Worm (Caenorhabditis elegans) whole organism, L4 larva: ENCODE measurements around the gene C04E12.4.
"Not testable (repeated sequence)": the region's sequence is repeated elsewhere in the genome, so short reads cannot be mapped to it uniquely, and the experiment has no call there.

Experiments used
- D1046.2 ChIP-seq: fragments of 200-800 bp; sonication (Bioruptor generic); IDR thresholded peaks from 2 replicates; pipeline ENCODE4 v1.3.6; 2022; ENCODE audit warnings: missing genetic modification characterization, missing compliant biosample characterization
- F44E2.7 ChIP-seq: fragments of 200-800 bp; sonication (Bioruptor generic); IDR thresholded peaks from 2 replicates; pipeline ENCODE4 v2.1.2; 2022; ENCODE audit warnings: missing genetic modification characterization, missing compliant biosample characterization
- F49E8.2 ChIP-seq: sonication (generic microtip); optimal IDR thresholded peaks from 2 replicates; lab custom pipeline; 2016; ENCODE audit warnings: missing compliant biosample characterization, mild to moderate bottlenecking, missing genetic modification characterization, borderline replicate concordance
- T20F7.1 ChIP-seq: fragments of 200-800 bp; sonication (Bioruptor generic); optimal IDR thresholded peaks from 2 replicates; lab custom pipeline; 2018; ENCODE audit warnings: mild to moderate bottlenecking, missing genetic modification characterization, missing compliant biosample characterization
- Y105C5A.15 ChIP-seq: fragments of 200-800 bp; sonication (Bioruptor generic); IDR thresholded peaks from 2 replicates; pipeline ENCODE4 v1.3.6; 2022; ENCODE audit warnings: missing genetic modification characterization, missing compliant biosample characterization
- Y5F2A.4 ChIP-seq: fragments of 200-800 bp; sonication (Bioruptor generic); optimal IDR thresholded peaks from 2 replicates; lab custom pipeline; 2018; ENCODE audit warnings: mild to moderate bottlenecking, missing genetic modification characterization, missing compliant biosample characterization
- aly-2 ChIP-seq: sonication (generic microtip); optimal IDR thresholded peaks from 2 replicates; lab custom pipeline; 2018; ENCODE audit warnings: missing biosample characterization, missing genetic modification characterization
- ceh-20 ChIP-seq: fragments of 200-800 bp; sonication (Bioruptor generic); IDR thresholded peaks from 2 replicates; pipeline ENCODE4 v1.3.6; 2022; ENCODE audit warnings: missing genetic modification reagents, missing genetic modification characterization, missing compliant biosample characterization
- ceh-28 ChIP-seq: fragments of 150-350 bp; optimal IDR thresholded peaks from 2 replicates; lab custom pipeline; 2014; ENCODE audit warnings: missing biosample characterization, missing genetic modification reagents, missing genetic modification characterization
- ceh-44 ChIP-seq: fragments of 200-800 bp; sonication (Bioruptor generic); IDR thresholded peaks from 2 replicates; pipeline ENCODE4 v1.3.6; 2022; ENCODE audit warnings: missing genetic modification reagents, missing genetic modification characterization, missing compliant biosample characterization
- ceh-62 ChIP-seq: sonication (generic microtip); optimal IDR thresholded peaks from 2 replicates; lab custom pipeline; 2017; ENCODE audit warnings: missing biosample characterization, missing genetic modification characterization
- daf-16 ChIP-seq, 3 experiments: sonication (generic microtip); optimal IDR thresholded peaks; 2 replicates each; lab custom pipeline; 2016 to 2017; ENCODE audit warnings: missing genetic modification characterization in 3 of 3, missing genetic modification reagents in 3 of 3, mild to moderate bottlenecking in 2 of 3, missing compliant biosample characterization in 2 of 3, missing biosample characterization in 1 of 3, moderate library complexity in 1 of 3
- dmd-6 ChIP-seq: fragments of 200-800 bp; sonication (Bioruptor generic); IDR thresholded peaks from 2 replicates; pipeline ENCODE4 v1.3.6; 2022; ENCODE audit warnings: missing genetic modification reagents, missing genetic modification characterization, missing compliant biosample characterization
- dpl-1 ChIP-seq: fragments of 150-350 bp; optimal IDR thresholded peaks from 2 replicates; lab custom pipeline; 2014; ENCODE audit warnings: missing biosample characterization, missing genetic modification reagents, missing genetic modification characterization
- fkh-10 ChIP-seq: fragments of 150-350 bp; optimal IDR thresholded peaks from 2 replicates; lab custom pipeline; 2014; ENCODE audit warnings: missing biosample characterization, missing genetic modification reagents, missing genetic modification characterization
- gei-8 ChIP-seq: fragments of 200-800 bp; sonication (Bioruptor generic); optimal IDR thresholded peaks from 2 replicates; lab custom pipeline; 2018; ENCODE audit warnings: mild to moderate bottlenecking, missing genetic modification characterization, missing compliant biosample characterization
- hlh-11 ChIP-seq: fragments of 200-800 bp; sonication (Bioruptor generic); optimal IDR thresholded peaks from 2 replicates; lab custom pipeline; 2018; ENCODE audit warnings: mild to moderate bottlenecking, missing genetic modification characterization, missing compliant biosample characterization
- hlh-30 ChIP-seq: sonication (generic microtip); optimal IDR thresholded peaks from 2 replicates; lab custom pipeline; 2017; ENCODE audit warnings: antibody characterized with exemption, mild to moderate bottlenecking, missing genetic modification characterization, missing compliant biosample characterization; ENCODE audit not compliant: insufficient read depth
- lin-39 ChIP-seq: fragments of 150-350 bp; optimal IDR thresholded peaks from 2 replicates; lab custom pipeline; 2014; ENCODE audit warnings: missing biosample characterization, missing genetic modification reagents, missing genetic modification characterization
- lir-3 ChIP-seq: sonication (generic microtip); optimal IDR thresholded peaks from 2 replicates; lab custom pipeline; 2016; ENCODE audit warnings: mild to moderate bottlenecking, missing genetic modification characterization, missing compliant biosample characterization
- madf-5 ChIP-seq, 2 experiments: fragments of 200-800 bp; sonication (Bioruptor generic); IDR thresholded peaks; 2 replicates each; pipeline ENCODE4 v1.3.6; 2022; ENCODE audit warnings: missing compliant biosample characterization in 2 of 2, missing genetic modification characterization in 2 of 2
- mep-1 ChIP-seq: fragments of 150-350 bp; sonication (generic microtip); optimal IDR thresholded peaks from 3 replicates; lab custom pipeline; 2014; ENCODE audit warnings: missing biosample characterization, missing genetic modification characterization
- mes-2 ChIP-seq: sonication (generic microtip); optimal IDR thresholded peaks from 2 replicates; lab custom pipeline; 2016; ENCODE audit warnings: missing genotype, mild to moderate bottlenecking, missing genetic modification characterization, missing compliant biosample characterization; ENCODE audit not compliant: poor library complexity, severe bottlenecking
- mxl-2 ChIP-seq: fragments of 200-800 bp; sonication (Bioruptor generic); conservative IDR thresholded peaks from 2 replicates; pipeline ENCODE4 v1.3.6; 2022; ENCODE audit warnings: missing genetic modification reagents, missing genetic modification characterization, missing compliant biosample characterization
- mxl-3 ChIP-seq: fragments of 200-800 bp; sonication (Bioruptor generic); optimal IDR thresholded peaks from 2 replicates; lab custom pipeline; 2018; ENCODE audit warnings: mild to moderate bottlenecking, missing genetic modification characterization, missing compliant biosample characterization
- nhr-10 ChIP-seq: fragments of 150-350 bp; optimal IDR thresholded peaks from 2 replicates; lab custom pipeline; 2014; ENCODE audit warnings: missing biosample characterization, missing genetic modification characterization
- nhr-102 ChIP-seq: sonication (generic microtip); optimal IDR thresholded peaks from 2 replicates; lab custom pipeline; 2016; ENCODE audit warnings: mild to moderate bottlenecking, missing genetic modification characterization, moderate library complexity, missing compliant biosample characterization
- nhr-237 ChIP-seq: sonication (generic microtip); optimal IDR thresholded peaks from 2 replicates; lab custom pipeline; 2017; ENCODE audit warnings: missing biosample characterization, missing genetic modification characterization
- nhr-25 ChIP-seq: sonication (generic microtip); optimal IDR thresholded peaks from 2 replicates; lab custom pipeline; 2017; ENCODE audit warnings: missing genetic modification characterization, mild to moderate bottlenecking, missing compliant biosample characterization, antibody characterized with exemption, moderate library complexity, borderline replicate concordance; ENCODE audit not compliant: insufficient read depth
- nhr-41 ChIP-seq: fragments of 200-800 bp; sonication (Bioruptor generic); IDR thresholded peaks from 2 replicates; pipeline ENCODE4 v1.3.6; 2022; ENCODE audit warnings: missing genetic modification reagents, missing genetic modification characterization, missing compliant biosample characterization
- nhr-42 ChIP-seq: fragments of 200-800 bp; sonication (Bioruptor generic); IDR thresholded peaks from 2 replicates; pipeline ENCODE4 v1.3.6; 2022; ENCODE audit warnings: missing genetic modification characterization, missing compliant biosample characterization
- nhr-48 ChIP-seq: sonication (generic microtip); optimal IDR thresholded peaks from 2 replicates; lab custom pipeline; 2016; ENCODE audit warnings: mild to moderate bottlenecking, missing genetic modification characterization, missing compliant biosample characterization
- nhr-77 ChIP-seq: fragments of 150-350 bp; optimal IDR thresholded peaks from 2 replicates; lab custom pipeline; 2014; ENCODE audit warnings: missing biosample characterization, missing genetic modification characterization
- pha-4 ChIP-seq, 2 experiments: fragments of 150-350 bp in 1 of 2; fragments of 200-800 bp in 1 of 2; sonication (Bioruptor generic) in 1 of 2; IDR thresholded peaks in 1 of 2; optimal IDR thresholded peaks in 1 of 2; 2 replicates each; pipeline versions ENCODE4 v1.3.6 to Lab custom; 2014 to 2022; ENCODE audit warnings: missing genetic modification characterization in 2 of 2, missing genetic modification reagents in 2 of 2, missing biosample characterization in 1 of 2, missing compliant biosample characterization in 1 of 2
- rbr-2 ChIP-seq: sonication (generic microtip); optimal IDR thresholded peaks from 2 replicates; lab custom pipeline; 2016; ENCODE audit warnings: missing genotype, missing genetic modification characterization, missing compliant biosample characterization
- set-16 ChIP-seq: fragments of 200-800 bp; sonication (Bioruptor generic); IDR thresholded peaks from 2 replicates; pipeline ENCODE4 v1.3.6; 2022; ENCODE audit warnings: missing genetic modification reagents, missing genetic modification characterization, missing compliant biosample characterization
- snpc-4 ChIP-seq: fragments of 150-350 bp; optimal IDR thresholded peaks from 2 replicates; lab custom pipeline; 2014; ENCODE audit warnings: missing biosample characterization, missing genetic modification characterization
- spr-3 ChIP-seq: fragments of 200-800 bp; sonication (Bioruptor generic); optimal IDR thresholded peaks from 2 replicates; lab custom pipeline; 2018; ENCODE audit warnings: mild to moderate bottlenecking, missing genetic modification characterization, missing compliant biosample characterization
- unc-130 ChIP-seq: sonication (generic microtip); optimal IDR thresholded peaks from 2 replicates; lab custom pipeline; 2016; ENCODE audit warnings: missing genetic modification reagents, missing genetic modification characterization, missing compliant biosample characterization
- unc-62 ChIP-seq, 3 experiments: fragments of 150-350 bp in 1 of 3; sonication (generic microtip); optimal IDR thresholded peaks in 2 of 3; peaks in 1 of 3; 1 replicate in 1 of 3; 2 replicates in 2 of 3; lab custom pipeline; 2014 to 2017; ENCODE audit warnings: missing biosample characterization in 3 of 3, missing genetic modification characterization in 3 of 3, missing genetic modification reagents in 3 of 3, missing genotype in 1 of 3
- zip-2 ChIP-seq: fragments of 150-350 bp; optimal IDR thresholded peaks from 2 replicates; lab custom pipeline; 2014; ENCODE audit warnings: missing biosample characterization, missing genetic modification characterization
- ztf-7 ChIP-seq: fragments of 150-350 bp; optimal IDR thresholded peaks from 2 replicates; lab custom pipeline; 2014; ENCODE audit warnings: missing biosample characterization, missing genetic modification characterization

The C04E12.4 gene

ce11 chrV:3367773-3368172 lies 5.2 kb downstream of the C04E12.4 start, which contains the start of gene C04E12.2:
TSS of gene C04E12.2 (plus strand) at chrV:3368073.
- TF ChIP-seq nhr-41 (GFP tag; lab: Robert Waterston, UW); nhr-25; ztf-7 (tag; lab: Kevin White, UChicago): not testable (repeated sequence)

- TF ChIP-seq set-16 (GFP tag; lab: Robert Waterston, UW) = no peak
- no peak for TF ChIP-seq nhr-25
- TF ChIP-seq nhr-10 (tag; lab: Kevin White, UChicago) = no peak
- no peak for TF ChIP-seq snpc-4
- TF ChIP-seq dpl-1 (GFP tag; lab: Kevin White, UChicago) = no peak
- no peak for TF ChIP-seq unc-62 (GFP tag; optimal IDR thresholded peaks at IDR 0.05 in 1 of 2; lab: Kevin White, UChicago)
- no peak for TF ChIP-seq unc-62 (tag; optimal IDR thresholded peaks at IDR 0.05; lab: Kevin White, UChicago)
- no peak for TF ChIP-seq T20F7.1
- no peak for TF ChIP-seq F44E2.7
- no peak for TF ChIP-seq madf-5 (GFP tag; IDR thresholded peaks at IDR 0.05; lab: Robert Waterston, UW)
- no peak for TF ChIP-seq lin-39 (tag; lab: Kevin White, UChicago)
- no peak for TF ChIP-seq nhr-102 (tag; lab: Kevin White, UChicago)
- no peak for TF ChIP-seq ceh-44 (GFP tag; lab: Robert Waterston, UW)
- TF ChIP-seq unc-130 (GFP tag; lab: Kevin White, UChicago) = no peak
- TF ChIP-seq mxl-2 (GFP tag; lab: Robert Waterston, UW) = no peak
Measured at ce11 chrV:3372673-3373072, 10.1 kb downstream of the C04E12.4 start, which contains the start of gene srx-121. TSS of gene srx-121 (minus strand) at chrV:3372773.

DNA sequence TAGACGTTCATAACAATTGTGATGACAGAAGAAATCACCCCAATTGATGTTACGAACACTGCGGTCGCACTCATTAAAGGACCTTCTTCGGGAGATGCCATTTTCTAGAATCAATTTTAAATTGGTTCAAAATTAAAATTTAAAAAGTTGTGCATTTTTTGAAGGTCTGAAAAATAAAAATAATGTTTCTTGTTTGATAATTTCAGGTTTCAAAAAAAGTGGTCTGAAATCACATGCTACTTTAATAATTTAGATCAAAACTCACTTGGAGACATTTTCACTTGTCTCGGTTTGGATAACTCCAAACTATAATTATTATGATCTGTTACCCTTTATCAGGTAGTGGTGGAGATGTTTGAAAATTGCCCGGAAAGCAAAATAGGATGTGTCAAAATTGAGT lies 14.4 kb downstream of the C04E12.4 start, which contains the start of gene srbc-2:
Gene srbc-2 (minus strand): TSS at position 101 of the 400 bp plus-strand sequence.
- TF ChIP-seq ceh-62 (tag; lab: Kevin White, UChicago) = no peak
- TF ChIP-seq Y105C5A.15 (GFP tag; lab: Robert Waterston, UW) = no peak
- TF ChIP-seq gei-8 (GFP tag; lab: Kevin White, UChicago) = no peak
- no peak for TF ChIP-seq unc-130 (GFP tag; lab: Kevin White, UChicago)
- no peak for TF ChIP-seq rbr-2 (tag; lab: Kevin White, UChicago)
- TF ChIP-seq dpl-1 (GFP tag; lab: Kevin White, UChicago) = no peak
- TF ChIP-seq nhr-77 (tag; lab: Kevin White, UChicago) = no peak
- TF ChIP-seq ceh-28 = no peak
- no peak for TF ChIP-seq lir-3 (tag; lab: Kevin White, UChicago)
- no peak for TF ChIP-seq aly-2 (tag; lab: Kevin White, UChicago)
- no peak for TF ChIP-seq ztf-7 (tag; lab: Kevin White, UChicago)
- no peak for TF ChIP-seq hlh-30 (tag; lab: Kevin White, UChicago)
- no peak for TF ChIP-seq fkh-10 (GFP tag; lab: Kevin White, UChicago)
- TF ChIP-seq Y5F2A.4 (GFP tag; lab: Kevin White, UChicago) = no peak
- TF ChIP-seq nhr-42 (GFP tag; lab: Robert Waterston, UW) = no peak
- no peak for TF ChIP-seq nhr-10 (tag; lab: Kevin White, UChicago)

DNA sequence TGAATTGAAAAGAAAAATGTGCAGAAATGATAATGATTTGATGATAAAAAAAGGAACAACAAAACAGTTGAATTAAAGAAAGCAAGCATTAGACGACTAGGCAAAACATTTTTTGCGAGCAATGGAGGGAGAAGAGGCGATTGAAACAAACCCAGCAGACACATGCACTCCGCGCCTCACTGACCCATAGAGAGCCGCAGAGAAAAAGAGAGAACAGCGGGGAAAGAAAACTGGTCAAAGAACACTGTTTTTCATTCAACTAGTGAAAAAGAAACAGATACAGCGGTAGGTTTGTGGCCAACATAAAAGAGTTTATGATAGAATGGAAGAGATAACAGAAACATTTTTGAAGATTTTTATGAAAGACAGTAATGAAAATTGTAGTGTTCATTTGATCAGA lies 25.7 kb downstream of the C04E12.4 start:
- TF ChIP-seq D1046.2 (GFP tag; lab: Robert Waterston, UW) (no peak), spr-3 (GFP tag; lab: Kevin White, UChicago) (no peak), hlh-11 (tag; lab: Kevin White, UChicago) (peak; percentile 82), mep-1 (tag; lab: Kevin White, UChicago) (no peak), mxl-3 (GFP tag; lab: Kevin White, UChicago) (peak; percentile 59), ceh-20 (GFP tag; lab: Robert Waterston, UW) (no peak), T20F7.1 (no peak), zip-2 (tag; lab: Kevin White, UChicago) (no peak), dmd-6 (GFP tag; lab: Robert Waterston, UW) (peak; percentile 81), daf-16 (GFP tag; optimal IDR thresholded peaks at IDR 0.05; lab: Kevin White, UChicago) (peak in 1 of 2 experiments; percentile 36), daf-16 (tag; optimal IDR thresholded peaks at IDR 0.05; lab: Kevin White, UChicago) (peak; percentile 63), nhr-48 (tag; lab: Kevin White, UChicago) (peak; percentile 82), mes-2 (tag; lab: Kevin White, UChicago) (peak; percentile 40), nhr-25 (no peak), ceh-62 (tag; lab: Kevin White, UChicago) (no peak), unc-62 (GFP tag; optimal IDR thresholded peaks at IDR 0.05 in 1 of 2; lab: Kevin White, UChicago) (no peak), unc-62 (tag; optimal IDR thresholded peaks at IDR 0.05; lab: Kevin White, UChicago) (no peak), nhr-237 (tag; lab: Kevin White, UChicago) (no peak), mxl-2 (GFP tag; lab: Robert Waterston, UW) (no peak), pha-4 (GFP tag; IDR thresholded peaks at IDR 0.05; lab: Robert Waterston, UW) (no peak), pha-4 (tag; optimal IDR thresholded peaks at IDR 0.05; lab: Kevin White, UChicago) (peak; percentile 40), F49E8.2 (no peak)
